Worm (Caenorhabditis elegans) whole organism, late embryonic: ENCODE measurements around the gene gap-1.

Experiments used
- C08G9.2 ChIP-seq: sonication (generic microtip); optimal IDR thresholded peaks from 2 replicates; lab custom pipeline; 2016; ENCODE audit warnings: mild to moderate bottlenecking, missing genetic modification characterization, moderate library complexity, missing compliant biosample characterization
- F13H6.1 ChIP-seq: sonication (generic microtip); optimal IDR thresholded peaks from 2 replicates; lab custom pipeline; 2016; ENCODE audit warnings: missing genetic modification characterization, missing compliant biosample characterization
- K02D7.2 ChIP-seq: sonication (generic microtip); optimal IDR thresholded peaks from 2 replicates; lab custom pipeline; 2017; ENCODE audit warnings: mild to moderate bottlenecking, missing genetic modification characterization, missing compliant biosample characterization
- K09A11.1 ChIP-seq: sonication (generic microtip); optimal IDR thresholded peaks from 2 replicates; lab custom pipeline; 2017; ENCODE audit warnings: antibody characterized with exemption, mild to moderate bottlenecking, missing genetic modification characterization, missing compliant biosample characterization; ENCODE audit not compliant: insufficient read depth
- Y22D7AL.16 ChIP-seq: sonication (generic microtip); optimal IDR thresholded peaks from 2 replicates; lab custom pipeline; 2016; ENCODE audit warnings: missing genetic modification characterization, missing compliant biosample characterization
- ahr-1 ChIP-seq: sonication (generic microtip); optimal IDR thresholded peaks from 2 replicates; lab custom pipeline; 2016; ENCODE audit warnings: missing genetic modification characterization, missing compliant biosample characterization
- ceh-14 ChIP-seq: sonication (generic microtip); optimal IDR thresholded peaks from 2 replicates; lab custom pipeline; 2016; ENCODE audit warnings: missing genotype, missing genetic modification characterization, missing compliant biosample characterization
- ceh-19 ChIP-seq: fragments of 200-800 bp; sonication (Bioruptor generic); optimal IDR thresholded peaks from 2 replicates; lab custom pipeline; 2018; ENCODE audit warnings: mild to moderate bottlenecking, missing genetic modification characterization, missing compliant biosample characterization
- ceh-24 ChIP-seq: sonication (generic microtip); optimal IDR thresholded peaks from 2 replicates; lab custom pipeline; 2016; ENCODE audit warnings: mild to moderate bottlenecking, missing genetic modification characterization, missing compliant biosample characterization
- ceh-31 ChIP-seq: sonication (generic microtip); optimal IDR thresholded peaks from 2 replicates; lab custom pipeline; 2016; ENCODE audit warnings: missing genetic modification characterization, missing compliant biosample characterization
- ceh-34 ChIP-seq: sonication (generic microtip); optimal IDR thresholded peaks from 2 replicates; lab custom pipeline; 2016; ENCODE audit warnings: mild to moderate bottlenecking, missing genetic modification characterization, missing compliant biosample characterization
- ceh-45 ChIP-seq: fragments of 200-800 bp; sonication (Bioruptor generic); IDR thresholded peaks from 2 replicates; pipeline ENCODE4 v1.3.6; 2022; ENCODE audit warnings: missing genetic modification reagents, missing genetic modification characterization, missing compliant biosample characterization
- ceh-6 ChIP-seq: fragments of 200-800 bp; sonication (Bioruptor generic); optimal IDR thresholded peaks from 2 replicates; lab custom pipeline; 2018; ENCODE audit warnings: mild to moderate bottlenecking, missing genetic modification characterization, missing compliant biosample characterization
- ceh-9 ChIP-seq: sonication (generic microtip); optimal IDR thresholded peaks from 2 replicates; lab custom pipeline; 2016; ENCODE audit warnings: mild to moderate bottlenecking, missing genetic modification characterization, inconsistent platforms, missing compliant biosample characterization
- dmd-4 ChIP-seq: sonication (generic microtip); optimal IDR thresholded peaks from 2 replicates; lab custom pipeline; 2016; ENCODE audit warnings: borderline replicate concordance, missing genetic modification characterization, missing compliant biosample characterization
- elt-2 ChIP-seq: sonication (generic microtip); optimal IDR thresholded peaks from 2 replicates; lab custom pipeline; 2016; ENCODE audit warnings: missing genetic modification reagents, missing genetic modification characterization, missing compliant biosample characterization
- elt-4 ChIP-seq: sonication (generic microtip); optimal IDR thresholded peaks from 2 replicates; lab custom pipeline; 2016; ENCODE audit warnings: missing genetic modification characterization, missing compliant biosample characterization
- ets-4 ChIP-seq: sonication (generic microtip); optimal IDR thresholded peaks from 2 replicates; lab custom pipeline; 2016; ENCODE audit warnings: missing genetic modification characterization, missing compliant biosample characterization
- hlh-13 ChIP-seq: fragments of 200-800 bp; sonication (Bioruptor generic); optimal IDR thresholded peaks from 2 replicates; lab custom pipeline; 2018; ENCODE audit warnings: mild to moderate bottlenecking, missing genetic modification characterization, missing compliant biosample characterization
- hlh-30 ChIP-seq: sonication (generic microtip); optimal IDR thresholded peaks from 2 replicates; lab custom pipeline; 2017; ENCODE audit warnings: antibody characterized with exemption, missing genetic modification characterization, missing compliant biosample characterization; ENCODE audit not compliant: insufficient read depth
- hlh-6 ChIP-seq: sonication (generic microtip); optimal IDR thresholded peaks from 2 replicates; lab custom pipeline; 2016; ENCODE audit warnings: missing genotype, missing genetic modification characterization, missing compliant biosample characterization
- hlh-8 ChIP-seq: sonication (generic microtip); optimal IDR thresholded peaks from 2 replicates; lab custom pipeline; 2016; ENCODE audit warnings: missing genotype, missing genetic modification characterization, missing compliant biosample characterization
- lim-6 ChIP-seq: sonication (generic microtip); optimal IDR thresholded peaks from 2 replicates; lab custom pipeline; 2016; ENCODE audit warnings: missing genetic modification characterization, missing compliant biosample characterization
- lin-11 ChIP-seq: fragments of 200-800 bp; sonication (Bioruptor generic); optimal IDR thresholded peaks from 2 replicates; lab custom pipeline; 2018; ENCODE audit warnings: mild to moderate bottlenecking, missing genetic modification characterization, missing compliant biosample characterization
- madf-2 ChIP-seq: sonication (generic microtip); optimal IDR thresholded peaks from 2 replicates; lab custom pipeline; 2017; ENCODE audit warnings: missing genetic modification characterization, missing compliant biosample characterization
- mec-3 ChIP-seq: sonication (generic microtip); optimal IDR thresholded peaks from 2 replicates; lab custom pipeline; 2016; ENCODE audit warnings: borderline replicate concordance, missing genetic modification characterization, missing compliant biosample characterization
- nfya-1 ChIP-seq: sonication (generic microtip); optimal IDR thresholded peaks from 2 replicates; lab custom pipeline; 2017; ENCODE audit warnings: missing genetic modification characterization, mild to moderate bottlenecking, missing compliant biosample characterization, antibody characterized with exemption, moderate library complexity
- npax-4 ChIP-seq: sonication (generic microtip); optimal IDR thresholded peaks from 2 replicates; lab custom pipeline; 2016; ENCODE audit warnings: missing genetic modification characterization, missing compliant biosample characterization
- pag-3 ChIP-seq: sonication (generic microtip); optimal IDR thresholded peaks from 2 replicates; lab custom pipeline; 2016; ENCODE audit warnings: missing compliant biosample characterization, missing genetic modification characterization, borderline replicate concordance
- pat-9 ChIP-seq: fragments of 200-800 bp; sonication (Bioruptor generic); optimal IDR thresholded peaks from 2 replicates; lab custom pipeline; 2018; ENCODE audit warnings: mild to moderate bottlenecking, missing genetic modification characterization, moderate library complexity, missing compliant biosample characterization
- pha-4 ChIP-seq: fragments of 150-350 bp; optimal IDR thresholded peaks from 2 replicates; lab custom pipeline; 2018; ENCODE audit warnings: missing biosample characterization, missing genetic modification reagents, missing genetic modification characterization
- pros-1 ChIP-seq: fragments of 150-350 bp; optimal IDR thresholded peaks from 2 replicates; lab custom pipeline; 2014; ENCODE audit warnings: missing biosample characterization, missing genetic modification reagents, missing genetic modification characterization
- tbx-2 ChIP-seq: sonication (generic microtip); optimal IDR thresholded peaks from 2 replicates; lab custom pipeline; 2016; ENCODE audit warnings: missing genetic modification characterization, missing compliant biosample characterization
- ttx-3 ChIP-seq: sonication (generic microtip); optimal IDR thresholded peaks from 2 replicates; lab custom pipeline; 2016; ENCODE audit warnings: missing genetic modification reagents, missing genetic modification characterization, missing compliant biosample characterization
- unc-55 ChIP-seq: sonication (generic microtip); optimal IDR thresholded peaks from 2 replicates; lab custom pipeline; 2017; ENCODE audit warnings: missing biosample characterization, missing genetic modification reagents, missing genetic modification characterization
- zip-5 ChIP-seq: sonication (generic microtip); optimal IDR thresholded peaks from 2 replicates; lab custom pipeline; 2016; ENCODE audit warnings: missing genetic modification characterization, missing compliant biosample characterization

Gene gap-1

DNA sequence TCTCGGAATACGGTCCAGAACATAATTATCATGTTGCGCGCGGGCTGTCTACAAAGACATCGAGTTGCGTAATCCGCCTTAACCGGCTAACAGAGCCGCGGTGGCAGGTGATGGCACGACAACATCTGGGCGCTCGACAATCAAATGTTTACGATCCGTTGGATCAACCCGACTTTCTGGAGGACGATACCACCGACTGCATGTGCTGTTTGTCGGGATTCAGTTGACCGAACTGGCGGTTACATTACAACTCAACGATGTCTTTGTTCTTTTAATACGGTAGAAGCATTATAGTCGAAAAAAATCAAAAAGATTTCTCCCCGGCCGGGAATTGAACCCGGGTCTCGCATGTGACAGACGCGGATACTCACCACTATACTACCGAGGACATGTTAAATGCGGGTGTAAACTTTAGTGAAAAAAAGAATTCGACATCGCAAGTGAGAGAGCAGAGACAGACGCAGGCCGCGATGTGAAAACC lies 34.6 kb downstream of the gap-1 start (continued):
- TF ChIP-seq ceh-6 (GFP tag; lab: Kevin White, UChicago): peak; percentile 80
- TF ChIP-seq hlh-6 (tag; lab: Kevin White, UChicago): peak; percentile 66
- peak; percentile 85 for TF ChIP-seq ceh-14 (tag; lab: Kevin White, UChicago)
- TF ChIP-seq mec-3 (tag; lab: Kevin White, UChicago): peak; percentile 11
- no peak for TF ChIP-seq pros-1 (tag; lab: Kevin White, UChicago)
- TF ChIP-seq ceh-19: peak; percentile 88
- TF ChIP-seq pat-9 (tag; lab: Kevin White, UChicago): peak; percentile 81
- no peak for TF ChIP-seq unc-55 (GFP tag; lab: Kevin White, UChicago)
- peak; percentile 74 for TF ChIP-seq ceh-34 (tag; lab: Kevin White, UChicago)
- TF ChIP-seq K02D7.2 (tag; lab: Kevin White, UChicago): peak; percentile 44
- TF ChIP-seq ceh-24 (tag; lab: Kevin White, UChicago): peak; percentile 20
- TF ChIP-seq F13H6.1 (tag; lab: Kevin White, UChicago): peak; percentile 63
- TF ChIP-seq hlh-13 (GFP tag; lab: Kevin White, UChicago): peak; percentile 60
- peak; percentile 78 for TF ChIP-seq C08G9.2
- TF ChIP-seq pag-3 (tag; lab: Kevin White, UChicago): peak; percentile 55
- TF ChIP-seq K09A11.1 (tag; lab: Kevin White, UChicago): peak; percentile 74
- TF ChIP-seq npax-4 (tag; lab: Kevin White, UChicago): peak; percentile 52
- TF ChIP-seq ahr-1 (tag; lab: Kevin White, UChicago): peak; percentile 78
- peak; percentile 82 for TF ChIP-seq ceh-45
- TF ChIP-seq ceh-31 (tag; lab: Kevin White, UChicago): peak; percentile 75
- no peak for TF ChIP-seq lim-6
- TF ChIP-seq elt-4 (tag; lab: Kevin White, UChicago): no peak
- TF ChIP-seq hlh-8 (tag; lab: Kevin White, UChicago): peak; percentile 9
- TF ChIP-seq ets-4: no peak
- TF ChIP-seq pha-4: no peak
- TF ChIP-seq ceh-9 (tag; lab: Kevin White, UChicago): peak; percentile 69

DNA sequence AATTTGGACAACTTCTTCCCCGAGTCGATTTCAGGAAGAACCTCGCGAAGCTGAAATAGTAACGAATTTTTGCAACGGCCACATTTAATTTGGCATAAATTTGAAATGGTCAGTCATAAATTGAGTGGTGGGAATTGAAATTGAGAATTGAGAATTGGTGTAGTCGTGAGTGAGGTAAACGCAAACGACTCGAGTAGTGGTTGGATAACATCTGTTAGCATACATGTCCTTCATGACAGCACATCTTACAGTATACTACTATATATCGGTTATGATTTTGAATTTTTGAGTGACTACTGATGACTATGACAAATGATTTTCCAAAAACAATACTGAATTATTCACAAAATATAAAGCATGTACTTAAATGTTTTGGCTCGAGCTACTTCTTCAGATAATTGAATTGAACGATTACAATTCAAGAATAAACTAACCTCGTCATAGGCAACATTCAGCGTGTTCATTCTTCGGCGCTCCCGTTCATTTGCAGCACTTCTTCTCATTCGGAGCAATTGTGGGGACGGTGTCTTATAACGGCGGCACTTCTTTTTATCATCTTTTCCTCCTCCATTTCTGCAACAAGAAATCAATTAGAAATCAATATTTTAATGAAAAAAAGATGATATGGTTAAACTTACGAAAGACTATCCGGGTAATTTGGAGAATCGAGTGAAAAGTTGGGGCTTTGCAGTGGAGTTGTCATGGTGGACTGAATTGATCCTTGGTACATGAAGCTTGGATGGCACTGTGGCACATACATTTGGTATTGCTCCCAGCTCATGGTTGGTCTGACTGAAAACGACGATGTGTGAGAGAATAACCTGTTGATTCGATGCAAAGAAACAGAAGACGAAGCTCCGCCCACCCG lies 37.2 kb downstream of the gap-1 start, which contains the start of gene lin-32:
lin-32 (minus strand) TSS at position 818 of the 868 bp plus-strand sequence.
- no peak for TF ChIP-seq zip-5 (tag; lab: Kevin White, UChicago)
- no peak for TF ChIP-seq ets-4
- no peak for TF ChIP-seq Y22D7AL.16 (tag; lab: Kevin White, UChicago)
- TF ChIP-seq madf-2: no peak
- TF ChIP-seq unc-55 (GFP tag; lab: Kevin White, UChicago): no peak
- no peak for TF ChIP-seq ttx-3 (tag; lab: Kevin White, UChicago)
- TF ChIP-seq elt-2 (tag; lab: Kevin White, UChicago): no peak
- TF ChIP-seq F13H6.1 (tag; lab: Kevin White, UChicago): no peak
- TF ChIP-seq hlh-6 (tag; lab: Kevin White, UChicago): no peak
- TF ChIP-seq lin-11: no peak
- TF ChIP-seq dmd-4 (tag; lab: Kevin White, UChicago): no peak

DNA sequence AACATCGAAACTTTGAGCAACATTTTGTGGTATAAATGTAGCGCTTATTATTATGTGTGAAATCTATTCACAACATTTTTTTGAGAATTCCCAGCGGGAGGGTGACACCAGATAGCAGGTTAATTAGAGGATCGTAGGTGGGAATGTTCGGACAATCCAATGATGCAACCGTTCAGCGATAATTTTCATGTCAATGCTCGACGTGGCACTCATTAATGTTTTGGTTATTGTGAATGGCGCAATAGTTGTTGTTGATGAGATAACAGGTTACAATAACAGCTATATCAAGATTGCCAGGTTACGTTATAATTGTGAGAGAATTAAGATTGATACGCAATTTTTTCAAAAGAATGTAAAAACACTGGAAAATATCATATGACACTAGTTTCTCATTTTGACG lies 39.0 kb downstream of the gap-1 start:
- no peak for TF ChIP-seq C08G9.2
- TF ChIP-seq elt-2 (tag; lab: Kevin White, UChicago): peak; percentile 44

DNA sequence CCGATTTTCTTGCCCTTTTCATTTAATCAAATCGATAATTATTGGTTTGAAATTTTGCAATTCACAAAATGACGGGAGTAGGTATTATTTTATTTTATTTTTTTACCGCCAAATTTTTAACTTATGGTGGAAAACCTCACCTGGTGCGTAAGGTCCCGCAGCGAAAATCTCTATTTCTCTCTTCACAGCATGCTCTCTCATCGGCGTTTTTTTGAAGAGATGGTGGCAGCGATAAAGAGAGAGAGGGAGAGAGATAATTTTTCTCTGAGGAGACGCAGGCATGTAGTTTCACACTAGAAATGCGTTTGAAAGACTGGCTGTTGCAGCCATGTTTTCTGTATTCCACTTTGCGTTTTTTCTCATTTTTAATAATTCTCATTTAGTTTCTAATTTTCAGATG lies 41.6 kb downstream of the gap-1 start, which contains the start of gene T14F9.2:
T14F9.2 (plus strand) TSS at position 396 of the 400 bp plus-strand sequence.
- peak; percentile 27 for TF ChIP-seq elt-2 (tag; lab: Kevin White, UChicago)
- peak; percentile 4 for TF ChIP-seq tbx-2 (tag; lab: Kevin White, UChicago)
- TF ChIP-seq hlh-30 (tag; lab: Kevin White, UChicago): no peak
- peak; percentile 19 for TF ChIP-seq nfya-1
- no peak for TF ChIP-seq pag-3 (tag; lab: Kevin White, UChicago)
- peak; percentile 18 for TF ChIP-seq unc-55 (GFP tag; lab: Kevin White, UChicago)
- TF ChIP-seq dmd-4 (tag; lab: Kevin White, UChicago): no peak
